Worm (Caenorhabditis elegans) whole organism, L1 larva: ENCODE measurements around the gene hot-4.

Source experiments
- egl-27 ChIP-seq, 2 experiments: fragments of 150-350 bp in 1 of 2; sonication (generic microtip); optimal IDR thresholded peaks; 3 replicates each; lab custom pipeline; 2017 to 2018; ENCODE audit warnings: missing biosample characterization in 2 of 2, missing genetic modification characterization in 2 of 2, missing genetic modification reagents in 2 of 2
- lin-39 ChIP-seq: fragments of 150-350 bp; optimal IDR thresholded peaks from 2 replicates; lab custom pipeline; 2014; ENCODE audit warnings: missing biosample characterization, missing genetic modification reagents, missing genetic modification characterization
- nhr-237 ChIP-seq: fragments of 150-350 bp; optimal IDR thresholded peaks from 2 replicates; lab custom pipeline; 2014; ENCODE audit warnings: missing biosample characterization, missing genetic modification characterization

- TF ChIP-seq nhr-237 (tag; lab: Kevin White, UChicago) (no peak), lin-39 (tag; lab: Kevin White, UChicago) (no peak), egl-27 (tag; optimal IDR thresholded peaks at IDR 0.05; lab: Kevin White, UChicago) (no peak)
Measured at ce11 chrIII:6254737-6255136, 37.5 kb downstream of the hot-4 start, which contains the start of gene srg-8.
